Fruit fly (Drosophila melanogaster): ENCODE measurements around the gene Ada.

The Ada gene

DNA sequence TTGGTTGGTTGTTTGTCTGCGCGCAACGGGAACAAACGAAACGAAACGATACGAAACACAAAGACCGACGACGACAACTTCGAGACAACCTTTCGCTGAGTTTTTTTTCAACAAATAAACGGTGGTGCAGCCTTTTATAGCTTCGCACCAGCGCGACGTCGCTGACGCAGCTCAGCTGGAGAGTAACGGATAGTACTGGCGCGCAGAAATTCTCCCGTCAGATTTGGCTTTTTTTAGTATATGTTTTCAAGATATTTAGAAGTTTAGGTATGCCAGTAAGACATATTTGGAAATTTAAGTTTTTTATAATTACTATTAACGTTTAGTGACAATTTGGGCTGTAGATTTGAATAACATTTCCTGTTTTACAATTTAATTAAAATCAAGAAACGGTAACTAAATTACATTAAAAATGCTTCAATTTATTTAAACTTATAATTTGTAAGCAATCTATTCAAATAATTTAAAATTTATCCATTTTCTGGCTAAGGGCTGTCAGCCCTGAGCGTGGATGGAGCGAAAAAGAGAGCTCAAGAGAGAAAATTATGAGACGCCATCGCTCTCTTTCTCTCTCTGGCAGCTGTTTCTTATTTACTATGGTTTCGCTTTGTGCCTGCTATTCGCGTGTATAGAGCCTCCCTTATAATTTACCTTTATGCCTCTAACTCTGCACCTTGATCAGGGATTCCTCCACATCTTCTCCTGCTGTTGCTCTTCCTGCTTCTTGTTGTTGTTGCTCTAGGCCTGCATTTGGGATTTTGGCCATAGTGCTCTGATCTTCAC lies 31.2 kb upstream of the Ada start (continued):
- TF ChIP-seq Smox (GFP tag; optimal IDR thresholded peaks at IDR 0.05) = peak; percentile 84
- no peak for TF ChIP-seq fd85E (GFP tag; optimal IDR thresholded peaks at IDR 0.05)
- TF ChIP-seq svp (GFP tag) = peak; percentile 92
- TF ChIP-seq Met (GFP tag; optimal IDR thresholded peaks at IDR 0.05) = peak; percentile 87
- peak; percentile 58 for TF ChIP-seq cyc (GFP tag; optimal IDR thresholded peaks at IDR 0.05)
- TF ChIP-seq esn (GFP tag; optimal IDR thresholded peaks at IDR 0.05) = peak; percentile 91
- peak; percentile 82 for TF ChIP-seq CG16779 (tag; optimal IDR thresholded peaks at IDR 0.05)
- peak; percentile 76 for TF ChIP-seq Lpt (GFP tag; optimal IDR thresholded peaks at IDR 0.05)
- peak; percentile 91 for TF ChIP-seq CG6276 (GFP tag; optimal IDR thresholded peaks at IDR 0.05)
- peak; percentile 72 for TF ChIP-seq Blimp-1 (GFP tag; optimal IDR thresholded peaks at IDR 0.05)
- TF ChIP-seq CG34406 (GFP tag; optimal IDR thresholded peaks at IDR 0.05) = peak; percentile 88
- TF ChIP-seq CG1621 (tag; optimal IDR thresholded peaks at IDR 0.05) = peak; percentile 52
- TF ChIP-seq CG8119 (GFP tag; IDR thresholded peaks at IDR 0.05) = peak; percentile 88
- peak; percentile 74 for TF ChIP-seq CG6792 (GFP tag; optimal IDR thresholded peaks at IDR 0.05)
- peak; percentile 81 for TF ChIP-seq pdm3 (GFP tag; optimal IDR thresholded peaks at IDR 0.05)
- TF ChIP-seq eg (GFP tag; IDR thresholded peaks at IDR 0.05) = peak; percentile 77; the same call in 2 of the 3 replicates
- TF ChIP-seq dsx (GFP tag; optimal IDR thresholded peaks at IDR 0.05; ENCODE audit: poor library complexity, severe bottlenecking) = peak; percentile 83

DNA sequence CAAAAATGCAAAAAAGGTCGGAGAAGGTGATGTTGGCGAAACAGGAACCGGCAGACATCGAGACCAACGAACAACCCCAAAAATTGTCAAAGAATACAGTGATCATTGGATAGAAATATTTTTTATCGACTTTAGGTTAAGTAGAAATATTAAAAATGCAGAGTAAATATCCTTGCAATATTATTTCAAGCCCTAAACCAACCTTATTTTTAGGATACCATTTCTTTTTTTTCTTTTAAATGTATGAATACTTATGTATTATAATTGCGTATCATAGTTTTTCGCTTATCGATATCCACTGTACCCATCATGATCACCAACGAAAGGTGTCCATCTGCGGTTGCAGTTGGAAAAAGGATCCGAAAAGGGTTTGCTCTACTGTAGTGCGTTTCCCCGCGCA lies 29.7 kb upstream of the Ada start:
- TF ChIP-seq Sox15 (GFP tag; optimal IDR thresholded peaks at IDR 0.05) (no peak), Met (GFP tag; optimal IDR thresholded peaks at IDR 0.05) (no peak), CG8319 (GFP tag; optimal IDR thresholded peaks at IDR 0.05) (no peak), CG11902 (GFP tag; optimal IDR thresholded peaks at IDR 0.05) (no peak), svp (GFP tag) (peak; percentile 59), CG10669 (GFP tag; optimal IDR thresholded peaks at IDR 0.05) (no peak), achi (GFP tag; optimal IDR thresholded peaks at IDR 0.05) (no peak), eg (GFP tag; IDR thresholded peaks at IDR 0.05) (no peak), Hr39 (GFP tag; optimal IDR thresholded peaks at IDR 0.05) (no peak), CG31627 (GFP tag; optimal IDR thresholded peaks at IDR 0.05) (peak; percentile 3), topi (GFP tag; optimal IDR thresholded peaks at IDR 0.05) (peak; percentile 15), CG9139 (GFP tag; optimal IDR thresholded peaks at IDR 0.05) (no peak), Eip93F (GFP tag; optimal IDR thresholded peaks at IDR 0.05) (no peak), lz (GFP tag; optimal IDR thresholded peaks at IDR 0.05) (peak; percentile 21), cyc (GFP tag; optimal IDR thresholded peaks at IDR 0.05) (peak; percentile 7), CG8119 (GFP tag; IDR thresholded peaks at IDR 0.05) (no peak), Eip78C (GFP tag) (peak; percentile 52), Sox102F (GFP tag; optimal IDR thresholded peaks at IDR 0.05) (no peak), esn (GFP tag; optimal IDR thresholded peaks at IDR 0.05) (peak; percentile 38)

DNA sequence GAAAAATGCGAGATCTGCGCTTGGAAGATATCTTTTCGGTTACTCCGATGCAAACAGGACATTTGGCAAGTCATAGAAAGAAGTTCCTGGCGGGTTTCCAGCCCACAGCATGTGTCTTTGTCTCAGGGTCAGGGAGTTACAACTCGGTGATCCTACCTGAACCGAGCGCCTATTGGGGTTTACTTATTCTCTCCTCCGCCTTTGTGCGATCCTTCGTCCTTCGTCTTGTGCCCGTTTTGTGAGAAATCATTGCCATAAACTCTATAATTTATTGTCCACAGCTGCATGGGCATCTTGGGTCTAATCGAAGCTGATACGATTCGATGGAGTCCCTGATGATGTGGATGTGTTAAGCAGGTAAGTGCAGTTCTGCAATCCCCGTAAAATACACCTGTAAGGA lies 27.0 kb upstream of the Ada start:
- TF ChIP-seq CG6792 (GFP tag; optimal IDR thresholded peaks at IDR 0.05) (no peak), CG11902 (GFP tag; optimal IDR thresholded peaks at IDR 0.05) (no peak), CG34406 (GFP tag; optimal IDR thresholded peaks at IDR 0.05) (no peak), Eip78C (GFP tag) (no peak), Lpt (GFP tag; optimal IDR thresholded peaks at IDR 0.05) (no peak), CG11294 (GFP tag; IDR thresholded peaks at IDR 0.05) (no peak), ss (GFP tag; optimal IDR thresholded peaks at IDR 0.05) (no peak), CG10669 (GFP tag; optimal IDR thresholded peaks at IDR 0.05) (no peak)

DNA sequence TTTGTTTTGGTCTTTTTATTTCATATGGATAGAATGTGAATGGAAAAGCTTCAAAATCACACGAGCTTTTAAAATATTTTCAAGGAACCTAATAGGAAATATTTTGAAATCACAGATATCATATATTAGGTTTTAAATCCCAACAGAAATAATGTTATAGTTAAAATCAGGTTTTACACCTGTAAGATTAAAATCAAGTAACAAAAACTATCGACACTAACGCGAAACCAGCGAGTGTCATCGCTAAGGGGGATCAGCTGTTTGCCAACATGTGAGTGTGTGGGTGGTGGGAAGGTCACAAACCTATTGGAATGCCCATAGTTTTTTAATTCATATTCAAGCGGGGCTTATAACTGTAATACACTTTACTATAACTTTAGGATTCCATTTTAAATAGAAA lies 26.3 kb upstream of the Ada start, which contains the start of gene hyx:
Gene hyx (plus strand): TSS at position 109 of the 400 bp plus-strand sequence.
- TF ChIP-seq Lpt (GFP tag; optimal IDR thresholded peaks at IDR 0.05) (peak; percentile 22), CG6276 (GFP tag; optimal IDR thresholded peaks at IDR 0.05) (no peak), acj6 (GFP tag; optimal IDR thresholded peaks at IDR 0.05) (peak; percentile 30), spab (GFP tag; optimal IDR thresholded peaks at IDR 0.05) (no peak), Hr39 (GFP tag; optimal IDR thresholded peaks at IDR 0.05) (peak; percentile 52), CG7368 (GFP tag; optimal IDR thresholded peaks at IDR 0.05) (no peak), CG34406 (GFP tag; optimal IDR thresholded peaks at IDR 0.05) (no peak), OdsH (GFP tag; optimal IDR thresholded peaks at IDR 0.05) (no peak), esn (GFP tag; optimal IDR thresholded peaks at IDR 0.05) (peak; percentile 54), Smox (GFP tag; optimal IDR thresholded peaks at IDR 0.05) (no peak), CG6163 (GFP tag; IDR thresholded peaks at IDR 0.05) (no peak), CG16779 (tag; optimal IDR thresholded peaks at IDR 0.05) (no peak), Sox102F (GFP tag; optimal IDR thresholded peaks at IDR 0.05) (no peak), fkh (GFP tag; optimal IDR thresholded peaks at IDR 0.05) (no peak), CG6808 (GFP tag; optimal IDR thresholded peaks at IDR 0.05) (no peak), Hr38 (GFP tag; optimal IDR thresholded peaks at IDR 0.05) (no peak), Ets21C (GFP tag; optimal IDR thresholded peaks at IDR 0.05) (no peak), CG31627 (GFP tag; optimal IDR thresholded peaks at IDR 0.05) (peak; percentile 20), Sox15 (GFP tag; optimal IDR thresholded peaks at IDR 0.05) (no peak), achi (GFP tag; optimal IDR thresholded peaks at IDR 0.05) (peak; percentile 2), CG8632 (GFP tag; optimal IDR thresholded peaks at IDR 0.05) (no peak), Eip75B (GFP tag; optimal IDR thresholded peaks at IDR 0.05) (peak; percentile 36), CG1621 (tag; optimal IDR thresholded peaks at IDR 0.05) (no peak)
